Worm (Caenorhabditis elegans) whole organism, L2 larva: ENCODE measurements around the gene K03A11.6.

ENCODE experiments used
- C34F6.9 ChIP-seq: fragments of 150-350 bp; optimal IDR thresholded peaks from 2 replicates; lab custom pipeline; 2014; ENCODE audit warnings: missing biosample characterization, missing genetic modification characterization
- F13H6.1 ChIP-seq: sonication (generic microtip); optimal IDR thresholded peaks from 2 replicates; lab custom pipeline; 2016; ENCODE audit warnings: missing genetic modification characterization, missing compliant biosample characterization
- R02D3.7 ChIP-seq: fragments of 150-350 bp; optimal IDR thresholded peaks from 2 replicates; lab custom pipeline; 2014; ENCODE audit warnings: missing biosample characterization, missing genetic modification characterization
- Y55F3AM.14 ChIP-seq: fragments of 200-800 bp; sonication (Bioruptor generic); optimal IDR thresholded peaks from 2 replicates; lab custom pipeline; 2018; ENCODE audit warnings: mild to moderate bottlenecking, missing genetic modification characterization, missing compliant biosample characterization
- ZK546.5 ChIP-seq: sonication (generic microtip); optimal IDR thresholded peaks from 2 replicates; lab custom pipeline; 2017; ENCODE audit warnings: missing biosample characterization, missing genetic modification characterization
- alr-1 ChIP-seq: fragments of 150-350 bp; optimal IDR thresholded peaks from 2 replicates; lab custom pipeline; 2014; ENCODE audit warnings: missing biosample characterization, missing genetic modification characterization
- aly-2 ChIP-seq: fragments of 150-350 bp; optimal IDR thresholded peaks from 2 replicates; lab custom pipeline; 2014; ENCODE audit warnings: missing biosample characterization, missing genetic modification characterization
- ceh-16 ChIP-seq: fragments of 150-350 bp; optimal IDR thresholded peaks from 2 replicates; lab custom pipeline; 2014; ENCODE audit warnings: missing biosample characterization, missing genetic modification characterization
- ceh-82 ChIP-seq: fragments of 150-350 bp; optimal IDR thresholded peaks from 2 replicates; lab custom pipeline; 2014; ENCODE audit warnings: missing biosample characterization, missing genetic modification characterization
- crh-2 ChIP-seq: sonication (generic microtip); optimal IDR thresholded peaks from 2 replicates; lab custom pipeline; 2017; ENCODE audit warnings: missing biosample characterization, missing genetic modification characterization
- egl-27 ChIP-seq: sonication (generic microtip); optimal IDR thresholded peaks from 3 replicates; lab custom pipeline; 2017; ENCODE audit warnings: missing biosample characterization, missing genetic modification reagents, missing genetic modification characterization
- elt-1 ChIP-seq: fragments of 150-350 bp; optimal IDR thresholded peaks from 2 replicates; lab custom pipeline; 2014; ENCODE audit warnings: missing biosample characterization, missing genetic modification characterization
- elt-3 ChIP-seq: sonication (generic microtip); optimal IDR thresholded peaks from 2 replicates; lab custom pipeline; 2017; ENCODE audit warnings: missing biosample characterization, missing genetic modification characterization
- fos-1 ChIP-seq: fragments of 150-350 bp; optimal IDR thresholded peaks from 2 replicates; lab custom pipeline; 2014; ENCODE audit warnings: missing biosample characterization, missing genetic modification characterization
- gmeb-1 ChIP-seq: fragments of 150-350 bp; optimal IDR thresholded peaks from 2 replicates; lab custom pipeline; 2014; ENCODE audit warnings: missing biosample characterization, missing genetic modification characterization
- lin-39 ChIP-seq: fragments of 150-350 bp; optimal IDR thresholded peaks from 2 replicates; lab custom pipeline; 2014; ENCODE audit warnings: missing biosample characterization, missing genetic modification reagents, missing genetic modification characterization
- lsy-2 ChIP-seq, 2 experiments: fragments of 150-350 bp in 1 of 2; sonication (generic microtip) in 1 of 2; optimal IDR thresholded peaks; 2 replicates each; lab custom pipeline; 2014 to 2017; ENCODE audit warnings: missing biosample characterization in 2 of 2, missing genetic modification characterization in 2 of 2
- mab-5 ChIP-seq: fragments of 150-350 bp; optimal IDR thresholded peaks from 2 replicates; lab custom pipeline; 2014; ENCODE audit warnings: missing biosample characterization, missing genetic modification characterization
- mbf-1 ChIP-seq: sonication (generic microtip); optimal IDR thresholded peaks from 2 replicates; lab custom pipeline; 2017; ENCODE audit warnings: missing biosample characterization, missing genetic modification characterization
- mdl-1 ChIP-seq, 2 experiments: fragments of 150-350 bp in 1 of 2; sonication (generic microtip) in 1 of 2; optimal IDR thresholded peaks; 2 replicates each; lab custom pipeline; 2017; ENCODE audit warnings: missing biosample characterization in 2 of 2, missing genetic modification characterization in 2 of 2
- nhr-10 ChIP-seq: sonication (generic microtip); optimal IDR thresholded peaks from 2 replicates; lab custom pipeline; 2017; ENCODE audit warnings: missing biosample characterization, missing genetic modification characterization
- nhr-129 ChIP-seq: fragments of 150-350 bp; optimal IDR thresholded peaks from 2 replicates; lab custom pipeline; 2014; ENCODE audit warnings: missing biosample characterization, missing genetic modification characterization
- nhr-21 ChIP-seq: fragments of 150-350 bp; optimal IDR thresholded peaks from 2 replicates; lab custom pipeline; 2014; ENCODE audit warnings: missing biosample characterization, missing genetic modification characterization
- nhr-23 ChIP-seq: fragments of 150-350 bp; optimal IDR thresholded peaks from 2 replicates; lab custom pipeline; 2014; ENCODE audit warnings: missing biosample characterization, missing genetic modification reagents, missing genetic modification characterization
- nhr-237 ChIP-seq: fragments of 150-350 bp; optimal IDR thresholded peaks from 2 replicates; lab custom pipeline; 2014; ENCODE audit warnings: missing biosample characterization, missing genetic modification characterization
- nhr-6 ChIP-seq: fragments of 150-350 bp; optimal IDR thresholded peaks from 2 replicates; lab custom pipeline; 2014; ENCODE audit warnings: missing biosample characterization, missing genetic modification characterization
- peb-1 ChIP-seq: fragments of 150-350 bp; optimal IDR thresholded peaks from 2 replicates; lab custom pipeline; 2014; ENCODE audit warnings: missing biosample characterization, missing genetic modification characterization
- skn-1 ChIP-seq: sonication (generic microtip); optimal IDR thresholded peaks from 2 replicates; lab custom pipeline; 2017; ENCODE audit warnings: missing biosample characterization, missing genetic modification characterization
- sma-3 ChIP-seq: sonication (generic microtip); optimal IDR thresholded peaks from 2 replicates; lab custom pipeline; 2016; ENCODE audit warnings: missing genetic modification reagents, missing genetic modification characterization, missing compliant biosample characterization
- snpc-4 ChIP-seq: fragments of 150-350 bp; optimal IDR thresholded peaks from 2 replicates; lab custom pipeline; 2014; ENCODE audit warnings: missing biosample characterization, missing genetic modification characterization
- unc-55 ChIP-seq: fragments of 150-350 bp; sonication (generic microtip); optimal IDR thresholded peaks from 3 replicates; lab custom pipeline; 2014; ENCODE audit warnings: missing biosample characterization, missing genetic modification reagents, missing genetic modification characterization
- unc-62 ChIP-seq: fragments of 150-350 bp; optimal IDR thresholded peaks from 2 replicates; lab custom pipeline; 2014; ENCODE audit warnings: missing biosample characterization, missing genetic modification reagents, missing genetic modification characterization
- zag-1 ChIP-seq: fragments of 150-350 bp; optimal IDR thresholded peaks from 2 replicates; lab custom pipeline; 2014; ENCODE audit warnings: missing biosample characterization, missing genetic modification characterization
- ztf-1 ChIP-seq: fragments of 200-800 bp; sonication (Bioruptor generic); conservative IDR thresholded peaks from 2 replicates; pipeline ENCODE4 v1.3.6; 2022; ENCODE audit warnings: missing genetic modification characterization, missing compliant biosample characterization

Gene K03A11.6

DNA sequence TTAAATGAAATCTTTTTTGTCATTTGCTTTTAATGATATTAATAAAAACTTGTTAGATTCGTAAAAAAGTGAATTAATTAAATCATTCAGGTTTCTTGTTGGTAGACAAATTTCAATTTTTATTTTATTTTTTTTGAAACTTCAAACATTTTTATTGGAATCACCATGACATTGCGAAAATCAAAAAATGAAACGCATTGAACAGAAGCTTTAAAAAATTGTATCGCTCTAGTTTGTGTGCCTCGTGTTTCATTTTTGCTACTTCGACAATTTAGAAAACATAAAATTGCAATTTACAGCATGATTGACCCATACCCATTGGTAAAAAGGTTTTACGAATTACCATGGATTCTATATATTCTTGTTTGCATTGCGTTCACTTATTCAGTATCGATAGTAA is 28.6 kb downstream of the K03A11.6 start, which contains the start of gene R03G8.1:
Gene R03G8.1 (plus strand): TSS at position 301 of the 400 bp plus-strand sequence.
- TF ChIP-seq mdl-1 (tag; optimal IDR thresholded peaks at IDR 0.05; lab: Kevin White, UChicago) (no peak), C34F6.9 (tag; lab: Kevin White, UChicago) (no peak), alr-1 (tag; lab: Kevin White, UChicago) (no peak), ceh-16 (tag; lab: Kevin White, UChicago) (no peak), gmeb-1 (tag; lab: Kevin White, UChicago) (no peak), ZK546.5 (tag; lab: Kevin White, UChicago) (no peak), aly-2 (no peak), nhr-129 (tag; lab: Kevin White, UChicago) (no peak), F13H6.1 (no peak), unc-55 (GFP tag; lab: Kevin White, UChicago) (no peak), unc-62 (no peak), ceh-82 (tag; lab: Kevin White, UChicago) (no peak), R02D3.7 (tag; lab: Kevin White, UChicago) (no peak), ztf-1 (GFP tag; lab: Robert Waterston, UW) (no peak)
- TF ChIP-seq, all 48 proteins: peak for 0

DNA sequence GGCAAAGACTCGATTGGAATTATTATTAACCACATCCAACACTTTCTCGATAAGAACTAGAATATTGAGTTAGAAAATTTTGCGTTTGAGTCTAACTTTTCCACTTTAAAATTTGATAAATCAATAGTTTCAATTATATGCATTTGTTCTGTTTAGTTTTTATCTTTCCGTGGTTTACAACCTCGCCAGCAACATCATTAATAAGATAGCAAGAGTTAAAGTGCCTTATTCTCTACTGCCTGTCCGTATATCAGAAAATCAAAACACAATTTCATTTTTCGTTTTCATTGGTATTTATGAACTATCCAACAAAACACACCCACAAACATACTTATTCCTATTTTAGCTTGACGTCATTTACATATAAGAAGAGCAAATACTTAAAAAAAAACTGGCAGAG is 32.9 kb downstream of the K03A11.6 start:
- peak; percentile 55 for TF ChIP-seq fos-1 (tag; lab: Kevin White, UChicago)
- no peak for TF ChIP-seq zag-1
- TF ChIP-seq gmeb-1 (tag; lab: Kevin White, UChicago), result no peak
- TF ChIP-seq, all 48 proteins: peak for 1

DNA sequence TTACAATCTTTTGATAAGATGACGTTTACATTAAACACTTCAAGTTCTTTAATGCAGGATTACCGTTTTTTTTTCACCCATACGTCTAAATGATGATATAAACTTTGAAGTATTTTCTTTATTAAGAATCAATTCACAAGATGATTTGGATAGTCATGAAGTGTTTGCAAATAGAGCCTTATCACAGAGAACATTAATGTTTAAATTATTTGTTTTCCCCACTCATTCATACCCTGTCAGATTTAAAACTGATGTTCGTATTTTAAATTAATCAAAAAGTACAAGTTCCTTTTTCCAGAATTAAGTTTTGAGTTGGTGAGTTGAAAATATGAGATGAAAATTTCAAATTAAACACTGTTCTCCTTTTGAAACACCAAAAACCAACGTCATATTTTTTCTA is 35.0 kb downstream of the K03A11.6 start, which contains the start of gene R03G8.3:
Gene R03G8.3 (plus strand): TSS at position 301 of the 400 bp plus-strand sequence.
- TF ChIP-seq nhr-23, result no peak
- TF ChIP-seq skn-1 (tag; lab: Kevin White, UChicago), result no peak
- TF ChIP-seq ceh-82 (tag; lab: Kevin White, UChicago), result no peak
- TF ChIP-seq nhr-21 (tag; lab: Kevin White, UChicago), result no peak
- TF ChIP-seq nhr-6, result no peak
- TF ChIP-seq gmeb-1 (tag; lab: Kevin White, UChicago), result no peak
- TF ChIP-seq snpc-4 (tag; lab: Kevin White, UChicago), result no peak
- TF ChIP-seq Y55F3AM.14 (GFP tag; lab: Kevin White, UChicago), result no peak

DNA sequence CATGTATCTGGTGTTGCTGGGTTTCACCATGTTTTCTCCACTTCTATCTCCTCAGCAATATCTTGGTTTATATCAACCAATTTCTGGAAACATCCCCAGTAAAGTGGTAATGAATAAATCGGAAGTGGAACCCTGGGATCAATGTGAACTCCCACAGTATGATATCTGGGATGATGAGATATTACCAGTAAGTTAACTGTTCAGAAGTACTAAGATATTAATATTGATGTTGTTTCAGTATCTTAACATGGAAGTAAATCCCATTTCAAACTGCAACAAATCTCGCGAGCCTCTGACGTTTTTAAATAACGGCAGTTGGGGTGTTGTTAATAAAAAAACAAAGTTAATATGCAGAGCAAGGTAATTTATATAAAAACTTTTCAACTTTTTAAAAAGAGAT is 35.5 kb downstream of the K03A11.6 start:
- TF ChIP-seq mab-5 (no peak), ztf-1 (GFP tag; lab: Robert Waterston, UW) (no peak), peb-1 (tag; lab: Kevin White, UChicago) (no peak), sma-3 (GFP tag; lab: Kevin White, UChicago) (no peak), crh-2 (tag; lab: Kevin White, UChicago) (no peak), mbf-1 (tag; lab: Kevin White, UChicago) (no peak), F13H6.1 (no peak), elt-1 (tag; lab: Kevin White, UChicago) (no peak), elt-3 (tag; lab: Kevin White, UChicago) (no peak), skn-1 (tag; lab: Kevin White, UChicago) (no peak), lin-39 (tag; lab: Kevin White, UChicago) (no peak), zag-1 (no peak), nhr-10 (tag; lab: Kevin White, UChicago) (no peak), nhr-237 (tag; lab: Kevin White, UChicago) (no peak), aly-2 (no peak)

DNA sequence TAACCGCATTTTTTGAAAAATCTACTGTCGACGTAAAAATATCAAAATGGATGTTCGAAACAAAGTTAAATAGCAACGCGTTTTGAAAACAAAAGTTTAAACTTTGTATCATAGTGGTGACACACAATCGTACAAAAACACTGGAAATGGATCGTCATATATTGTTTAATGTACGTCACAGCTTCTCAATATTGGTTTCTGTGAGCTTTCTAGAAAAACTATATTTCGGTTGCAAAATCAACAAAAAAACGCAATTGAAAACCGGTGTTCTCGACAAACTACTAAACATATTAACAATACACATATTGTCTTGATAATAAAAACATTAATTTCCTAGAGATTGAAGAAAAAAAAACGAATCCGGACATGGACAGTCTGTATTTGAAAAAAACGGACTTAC is 44.8 kb downstream of the K03A11.6 start, which contains the start of gene R03G8.6:
Gene R03G8.6 (minus strand): TSS at position 101 of the 400 bp plus-strand sequence.
- TF ChIP-seq fos-1 (tag; lab: Kevin White, UChicago), result no peak
- TF ChIP-seq ztf-1 (GFP tag; lab: Robert Waterston, UW), result no peak
- no peak for TF ChIP-seq nhr-10 (tag; lab: Kevin White, UChicago)
- TF ChIP-seq ceh-16 (tag; lab: Kevin White, UChicago), result no peak
- TF ChIP-seq Y55F3AM.14 (GFP tag; lab: Kevin White, UChicago), result no peak
- TF ChIP-seq egl-27 (tag; lab: Kevin White, UChicago), result no peak
- TF ChIP-seq C34F6.9 (tag; lab: Kevin White, UChicago), result no peak
- TF ChIP-seq ZK546.5 (tag; lab: Kevin White, UChicago), result no peak
- TF ChIP-seq peb-1 (tag; lab: Kevin White, UChicago), result no peak
- no peak for TF ChIP-seq lsy-2 (tag; optimal IDR thresholded peaks at IDR 0.05; lab: Kevin White, UChicago)
